Worm (Caenorhabditis elegans): ENCODE measurements around the gene Y70C5A.2.

ce11 chrV:16622754-16623261 lies at the start of gene Y70C5A.2:
- TF ChIP-seq unc-39 (tag; optimal IDR thresholded peaks at IDR 0.05) (no peak), pha-4 (tag; optimal IDR thresholded peaks at IDR 0.05) (no peak), lsy-2 (tag; optimal IDR thresholded peaks at IDR 0.05) (no peak), ces-1 (GFP tag; optimal IDR thresholded peaks at IDR 0.05) (no peak), tbx-8 (GFP tag; optimal IDR thresholded peaks at IDR 0.05) (no peak), mls-2 (tag; optimal IDR thresholded peaks at IDR 0.05) (no peak), ztf-11 (tag; optimal IDR thresholded peaks at IDR 0.05) (no peak), mep-1 (tag; optimal IDR thresholded peaks at IDR 0.05) (no peak), elt-3 (tag; optimal IDR thresholded peaks at IDR 0.05) (no peak), nhr-28 (tag; optimal IDR thresholded peaks at IDR 0.05) (no peak), nhr-237 (tag; optimal IDR thresholded peaks at IDR 0.05) (no peak), snpc-4 (tag; optimal IDR thresholded peaks at IDR 0.05) (no peak), lin-13 (tag; optimal IDR thresholded peaks at IDR 0.05) (no peak), unc-120 (tag; optimal IDR thresholded peaks at IDR 0.05; ENCODE audit: poor library complexity, severe bottlenecking) (no peak)

Measured in whole organism, mixed stage, embryonic.